Worm (Caenorhabditis elegans) whole organism, early embryonic: ENCODE measurements around the gene dylt-3.

ENCODE experiments used
- B0310.2 ChIP-seq: sonication (generic microtip); optimal IDR thresholded peaks from 2 replicates; lab custom pipeline; 2016; ENCODE audit warnings: mild to moderate bottlenecking, missing genetic modification characterization, missing compliant biosample characterization
- F13C5.2 ChIP-seq: sonication (generic microtip); optimal IDR thresholded peaks from 2 replicates; lab custom pipeline; 2017; ENCODE audit warnings: mild to moderate bottlenecking, missing genetic modification characterization, inconsistent platforms, missing compliant biosample characterization
- aly-1 ChIP-seq: sonication (generic microtip); optimal IDR thresholded peaks from 2 replicates; lab custom pipeline; 2016; ENCODE audit warnings: missing genetic modification characterization, missing compliant biosample characterization
- ama-1 ChIP-seq: fragments of 150-350 bp; optimal IDR thresholded peaks from 2 replicates; lab custom pipeline; 2014
- ceh-13 ChIP-seq: fragments of 200-800 bp; sonication (Bioruptor generic); optimal IDR thresholded peaks from 2 replicates; lab custom pipeline; 2018; ENCODE audit warnings: mild to moderate bottlenecking, missing genetic modification characterization, missing compliant biosample characterization
- ceh-36 ChIP-seq: sonication (generic microtip); optimal IDR thresholded peaks from 2 replicates; lab custom pipeline; 2016; ENCODE audit warnings: missing genetic modification characterization, inconsistent platforms, missing compliant biosample characterization
- ets-7 ChIP-seq: sonication (generic microtip); optimal IDR thresholded peaks from 2 replicates; lab custom pipeline; 2016; ENCODE audit warnings: missing genotype, missing genetic modification characterization, missing compliant biosample characterization
- flt-1 ChIP-seq: fragments of 200-800 bp; sonication (Bioruptor generic); IDR thresholded peaks from 2 replicates; pipeline ENCODE4 v1.3.6; 2022; ENCODE audit warnings: missing genetic modification characterization, missing compliant biosample characterization
- hmbx-1 ChIP-seq: sonication (generic microtip); optimal IDR thresholded peaks from 2 replicates; lab custom pipeline; 2016; ENCODE audit warnings: mild to moderate bottlenecking, missing genetic modification characterization, missing compliant biosample characterization
- hmg-4 ChIP-seq: fragments of 200-800 bp; sonication (Bioruptor generic); optimal IDR thresholded peaks from 2 replicates; lab custom pipeline; 2018; ENCODE audit warnings: mild to moderate bottlenecking, missing genetic modification characterization, missing compliant biosample characterization
- hnd-1 ChIP-seq: sonication (generic microtip); optimal IDR thresholded peaks from 2 replicates; lab custom pipeline; 2016; ENCODE audit warnings: missing genetic modification characterization, missing compliant biosample characterization
- pes-1 ChIP-seq: fragments of 200-800 bp; sonication (Bioruptor generic); IDR thresholded peaks from 2 replicates; pipeline ENCODE4 v1.3.6; 2022; ENCODE audit warnings: missing genetic modification reagents, missing genetic modification characterization, missing compliant biosample characterization
- scrt-1 ChIP-seq: fragments of 200-800 bp; sonication (Bioruptor generic); IDR thresholded peaks from 2 replicates; pipeline ENCODE4 v1.3.6; 2022; ENCODE audit warnings: missing genetic modification characterization, missing compliant biosample characterization
- sea-1 ChIP-seq: fragments of 200-800 bp; sonication (Bioruptor generic); conservative IDR thresholded peaks from 2 replicates; pipeline ENCODE4 v1.3.6; 2022; ENCODE audit warnings: missing genetic modification characterization, missing compliant biosample characterization
- tbx-11 ChIP-seq: fragments of 200-800 bp; sonication (Bioruptor generic); IDR thresholded peaks from 2 replicates; pipeline ENCODE4 v1.3.6; 2022; ENCODE audit warnings: missing genetic modification characterization, missing compliant biosample characterization
- tbx-37 ChIP-seq: fragments of 200-800 bp; sonication (Bioruptor generic); conservative IDR thresholded peaks from 2 replicates; pipeline ENCODE4 v1.3.6; 2022; ENCODE audit warnings: missing genetic modification reagents, missing genetic modification characterization, missing compliant biosample characterization
- tra-4 ChIP-seq: sonication (generic microtip); optimal IDR thresholded peaks from 2 replicates; lab custom pipeline; 2017; ENCODE audit warnings: missing genetic modification characterization, missing compliant biosample characterization

dylt-3 gene

DNA sequence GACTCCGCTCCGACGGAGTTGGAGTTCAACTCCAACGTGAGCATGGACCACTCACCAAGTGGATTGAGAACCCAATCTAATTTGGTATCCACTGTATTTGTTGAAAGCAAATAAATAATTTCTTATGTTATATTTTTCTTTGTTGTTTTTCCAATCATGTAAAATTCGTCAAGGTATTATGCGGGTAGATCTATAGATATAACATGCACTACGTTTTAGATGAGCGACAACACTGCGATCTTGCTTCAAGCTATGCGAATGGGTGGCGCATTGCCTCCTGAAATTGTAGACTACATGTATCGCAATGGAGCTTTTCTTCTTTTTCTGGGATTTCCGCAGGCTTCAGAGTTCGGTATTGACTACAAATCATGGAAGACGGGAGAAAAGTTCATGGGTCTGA is 37.0 kb upstream of the dylt-3 start, which contains the start of gene F10B5.2:
TSS of gene F10B5.2 (plus strand) at position 220 of the 400 bp plus-strand sequence.
- TF ChIP-seq pes-1 (GFP tag; lab: Robert Waterston, UW), result no peak
- TF ChIP-seq aly-1 (tag; lab: Kevin White, UChicago), result no peak
- no peak for TF ChIP-seq flt-1 (GFP tag; lab: Robert Waterston, UW)
- no peak for TF ChIP-seq sea-1
- no peak for TF ChIP-seq F13C5.2 (tag; lab: Kevin White, UChicago)
- no peak for TF ChIP-seq ets-7 (tag; lab: Kevin White, UChicago)
- TF ChIP-seq hmg-4 (GFP tag; lab: Kevin White, UChicago), result no peak
- no peak for TF ChIP-seq hnd-1

DNA sequence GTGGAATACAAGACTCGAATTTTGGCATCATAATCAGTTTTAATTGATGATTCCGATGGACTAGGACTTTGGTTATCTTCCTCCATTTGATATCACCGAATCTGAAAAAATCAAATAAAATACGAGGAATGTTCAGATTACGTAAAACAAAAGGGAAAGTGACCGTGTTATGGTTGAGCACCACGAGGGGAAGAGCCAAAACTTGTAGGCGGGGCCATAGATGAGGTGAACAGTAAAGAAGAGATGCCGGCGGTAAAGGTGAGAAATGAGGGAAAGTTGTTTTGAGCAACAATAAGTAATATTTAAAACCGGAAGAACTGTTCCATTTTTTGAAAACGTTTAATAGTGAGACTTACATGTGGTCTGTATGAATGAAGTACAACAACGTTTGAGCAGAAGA is 31.6 kb upstream of the dylt-3 start, which contains the start of gene F10B5.3:
TSS of gene F10B5.3 (minus strand) at position 101 of the 400 bp plus-strand sequence.
- TF ChIP-seq ets-7 (tag; lab: Kevin White, UChicago), result no peak
- TF ChIP-seq aly-1 (tag; lab: Kevin White, UChicago), result no peak
- no peak for TF ChIP-seq tbx-37 (GFP tag; lab: Robert Waterston, UW)
- TF ChIP-seq ceh-36 (tag; lab: Kevin White, UChicago), result no peak
- TF ChIP-seq hmbx-1, result no peak

DNA sequence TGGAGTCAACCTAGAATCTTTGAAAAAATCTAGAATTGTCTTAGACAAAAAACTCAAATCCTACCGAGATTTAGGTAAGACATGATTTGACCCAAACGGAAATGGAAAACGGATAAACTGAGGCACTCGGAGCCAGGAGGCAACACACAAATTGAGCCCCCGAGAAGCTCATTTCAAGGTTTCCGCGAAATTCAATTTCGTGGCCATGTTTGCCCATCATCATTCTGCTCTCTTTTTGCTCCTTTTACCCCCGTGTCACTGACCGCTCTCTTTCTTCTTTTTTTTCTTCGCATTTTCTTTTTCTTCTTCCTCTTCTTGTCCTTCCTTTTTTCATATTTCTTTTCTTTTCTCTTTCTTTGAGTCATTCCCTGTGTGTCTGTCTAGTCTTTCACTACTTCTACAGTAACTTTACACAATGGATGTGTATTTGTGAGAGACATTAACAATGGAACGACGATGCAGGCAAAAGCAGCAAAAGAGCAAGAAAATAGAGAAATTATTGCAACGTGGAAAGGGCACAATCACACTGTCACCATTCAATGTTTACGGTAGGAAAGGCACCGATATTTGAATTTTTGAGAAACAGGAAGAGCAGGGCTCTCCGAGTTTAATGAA is 28.7 kb upstream of the dylt-3 start:
- TF ChIP-seq tbx-37 (GFP tag; lab: Robert Waterston, UW) (no peak), aly-1 (tag; lab: Kevin White, UChicago) (no peak), scrt-1 (GFP tag; lab: Robert Waterston, UW) (no peak), tbx-11 (GFP tag; lab: Robert Waterston, UW) (no peak), pes-1 (GFP tag; lab: Robert Waterston, UW) (no peak), flt-1 (GFP tag; lab: Robert Waterston, UW) (no peak), ceh-13 (GFP tag; lab: Kevin White, UChicago) (no peak), sea-1 (no peak), tra-4 (tag; lab: Kevin White, UChicago) (no peak), ama-1 (lab: Kevin White, UChicago) (no peak), hmbx-1 (no peak), ets-7 (tag; lab: Kevin White, UChicago) (no peak), hnd-1 (no peak), F13C5.2 (tag; lab: Kevin White, UChicago) (no peak), ceh-36 (tag; lab: Kevin White, UChicago) (no peak)

DNA sequence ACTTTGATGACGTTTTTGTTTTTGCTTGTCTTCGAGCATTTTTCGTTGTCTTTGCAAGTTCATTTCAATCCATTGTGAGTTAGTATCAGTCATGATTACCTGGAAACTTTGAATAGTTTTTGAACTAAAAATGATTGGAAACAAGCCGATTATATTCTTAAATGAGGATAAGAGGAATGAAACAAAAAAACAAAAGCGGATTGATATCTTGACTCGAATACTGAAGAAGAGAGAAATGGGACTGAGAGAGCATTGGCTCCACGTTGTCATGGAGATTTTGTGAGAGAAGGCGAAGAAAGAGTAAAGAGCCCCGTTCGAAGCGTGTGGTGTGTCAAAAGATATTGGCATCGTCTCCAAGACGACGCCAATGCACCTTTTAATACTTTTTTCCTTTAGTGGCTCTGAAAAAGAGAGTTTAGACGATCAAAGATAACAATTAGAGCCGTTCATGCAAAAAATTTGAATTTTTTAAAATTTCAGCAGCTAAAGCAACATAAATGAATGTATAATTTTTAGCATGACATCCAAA is 24.6 kb upstream of the dylt-3 start, which contains the start of the genes tub-1 and tmem-138:
TSS of gene tub-1 (minus strand) at position 101 of the 529 bp plus-strand sequence.
TSS of gene tmem-138 (plus strand) at position 479 of the 529 bp plus-strand sequence.
- no peak for TF ChIP-seq hnd-1
- TF ChIP-seq aly-1 (tag; lab: Kevin White, UChicago), result no peak
- TF ChIP-seq ama-1 (lab: Kevin White, UChicago), result no peak
- no peak for TF ChIP-seq B0310.2 (tag; lab: Kevin White, UChicago)
- TF ChIP-seq tra-4 (tag; lab: Kevin White, UChicago), result no peak
- TF ChIP-seq ceh-36 (tag; lab: Kevin White, UChicago), result no peak
- no peak for TF ChIP-seq hmg-4 (GFP tag; lab: Kevin White, UChicago)
- TF ChIP-seq tbx-37 (GFP tag; lab: Robert Waterston, UW), result no peak

DNA sequence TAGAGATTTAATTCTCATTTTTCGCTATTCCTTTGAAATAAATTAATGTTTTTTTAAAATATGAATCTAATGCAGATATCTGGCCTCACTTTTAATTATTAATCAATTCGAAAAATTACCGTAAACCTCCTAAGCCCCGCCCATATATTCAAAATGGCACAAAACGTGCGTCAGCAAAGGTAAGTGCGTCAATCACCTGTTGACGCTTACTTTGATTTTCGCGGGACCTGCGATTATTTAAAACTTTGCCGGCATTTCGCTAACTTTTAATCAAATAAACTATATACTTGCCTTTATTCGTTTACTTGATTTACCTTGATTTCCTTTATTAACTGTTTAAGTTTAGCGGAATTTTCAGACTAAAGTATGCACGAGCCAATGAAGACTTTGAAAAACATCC is 23.5 kb upstream of the dylt-3 start, which contains the start of gene pch-2:
TSS of gene pch-2 (plus strand) at position 359 of the 400 bp plus-strand sequence.
- no peak for TF ChIP-seq tbx-37 (GFP tag; lab: Robert Waterston, UW)
- TF ChIP-seq aly-1 (tag; lab: Kevin White, UChicago), result no peak
- TF ChIP-seq scrt-1 (GFP tag; lab: Robert Waterston, UW), result no peak
- no peak for TF ChIP-seq flt-1 (GFP tag; lab: Robert Waterston, UW)
- TF ChIP-seq hmg-4 (GFP tag; lab: Kevin White, UChicago), result no peak
- TF ChIP-seq tbx-11 (GFP tag; lab: Robert Waterston, UW), result no peak
- TF ChIP-seq sea-1, result no peak
- no peak for TF ChIP-seq tra-4 (tag; lab: Kevin White, UChicago)
- TF ChIP-seq hmbx-1, result no peak
- TF ChIP-seq F13C5.2 (tag; lab: Kevin White, UChicago), result no peak
- no peak for TF ChIP-seq B0310.2 (tag; lab: Kevin White, UChicago)

DNA sequence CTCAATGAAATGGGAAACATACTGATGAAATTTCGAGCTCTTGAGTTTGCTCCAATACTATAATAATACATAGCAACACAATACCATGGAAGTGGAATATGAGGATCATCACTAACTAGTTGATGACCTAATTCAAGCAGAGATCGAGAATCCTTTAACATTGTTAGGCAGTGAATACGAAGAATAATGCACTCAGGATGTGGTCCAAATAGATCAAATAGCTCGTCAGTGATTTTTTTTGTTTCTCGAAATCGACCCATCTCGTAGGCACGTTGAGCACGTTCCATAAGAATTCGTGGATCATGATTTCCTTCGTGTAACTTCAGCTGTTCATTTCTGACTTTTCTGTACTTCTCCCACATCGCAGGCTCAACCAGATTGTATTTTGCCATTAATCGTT is 20.6 kb upstream of the dylt-3 start:
- TF ChIP-seq hmg-4 (GFP tag; lab: Kevin White, UChicago) (no peak), ama-1 (lab: Kevin White, UChicago) (no peak), B0310.2 (tag; lab: Kevin White, UChicago) (no peak), tra-4 (tag; lab: Kevin White, UChicago) (no peak), flt-1 (GFP tag; lab: Robert Waterston, UW) (no peak), ceh-13 (GFP tag; lab: Kevin White, UChicago) (no peak), scrt-1 (GFP tag; lab: Robert Waterston, UW) (no peak), sea-1 (no peak), pes-1 (GFP tag; lab: Robert Waterston, UW) (no peak), aly-1 (tag; lab: Kevin White, UChicago) (no peak), hnd-1 (no peak), ets-7 (tag; lab: Kevin White, UChicago) (no peak), tbx-37 (GFP tag; lab: Robert Waterston, UW) (no peak), tbx-11 (GFP tag; lab: Robert Waterston, UW) (no peak)

DNA sequence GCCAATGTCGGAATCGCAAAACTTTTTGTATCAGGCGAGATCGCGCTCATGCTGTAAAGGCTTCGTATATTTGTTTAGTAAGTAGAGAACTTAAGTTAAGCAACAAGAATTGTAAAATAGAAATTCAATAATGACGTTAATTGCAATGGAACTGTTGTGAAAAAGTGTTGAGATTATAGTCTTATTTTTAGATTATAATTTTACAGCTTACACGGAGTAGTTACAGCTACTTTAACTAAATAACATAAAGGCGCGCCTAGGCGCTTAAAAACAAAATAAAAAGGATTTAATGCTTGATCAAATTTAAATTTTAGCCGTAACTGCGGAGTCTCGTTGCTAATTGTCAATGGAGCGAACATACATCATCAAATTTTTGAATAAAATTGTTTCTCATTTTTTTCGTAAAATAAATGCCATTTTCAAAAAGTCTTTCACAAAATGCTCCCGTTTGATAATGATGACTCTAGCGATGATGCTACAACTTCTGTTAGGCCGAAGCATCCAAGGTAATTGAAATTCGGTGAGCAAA is 19.4 kb upstream of the dylt-3 start, which contains the start of the genes emb-27 and rrf-3:
TSS of gene emb-27 (minus strand) at position 51 of the 529 bp plus-strand sequence.
TSS of gene rrf-3 (plus strand) at position 346 of the 529 bp plus-strand sequence.
- TF ChIP-seq aly-1 (tag; lab: Kevin White, UChicago) (no peak), B0310.2 (tag; lab: Kevin White, UChicago) (no peak), scrt-1 (GFP tag; lab: Robert Waterston, UW) (no peak), ceh-13 (GFP tag; lab: Kevin White, UChicago) (no peak), pes-1 (GFP tag; lab: Robert Waterston, UW) (no peak), tbx-11 (GFP tag; lab: Robert Waterston, UW) (no peak), tbx-37 (GFP tag; lab: Robert Waterston, UW) (no peak), ceh-36 (tag; lab: Kevin White, UChicago) (no peak), tra-4 (tag; lab: Kevin White, UChicago) (no peak)
